Worm (Caenorhabditis elegans) whole organism, L4 larva: ENCODE data around the gene ctr-9.
A peak's percentile ranks its signal among the peaks of the same experiment; 100 is the strongest.

ENCODE experiments used
- D1046.2 ChIP-seq: fragments of 200-800 bp; sonication (Bioruptor generic); IDR thresholded peaks from 2 replicates; pipeline ENCODE4 v1.3.6; 2022; ENCODE audit warnings: missing genetic modification characterization, missing compliant biosample characterization
- F10B5.3 ChIP-seq: sonication (generic microtip); optimal IDR thresholded peaks from 2 replicates; lab custom pipeline; 2016; ENCODE audit warnings: mild to moderate bottlenecking, missing genetic modification characterization, missing compliant biosample characterization
- F37D6.2 ChIP-seq: sonication (generic microtip); optimal IDR thresholded peaks from 2 replicates; lab custom pipeline; 2016; ENCODE audit warnings: mild to moderate bottlenecking, missing genetic modification characterization, missing compliant biosample characterization
- F49E8.2 ChIP-seq: sonication (generic microtip); optimal IDR thresholded peaks from 2 replicates; lab custom pipeline; 2016; ENCODE audit warnings: missing compliant biosample characterization, mild to moderate bottlenecking, missing genetic modification characterization, borderline replicate concordance
- T26A8.4 ChIP-seq: fragments of 200-800 bp; sonication (Bioruptor generic); IDR thresholded peaks from 2 replicates; pipeline ENCODE4 v1.3.6; 2022; ENCODE audit warnings: missing genetic modification characterization, missing compliant biosample characterization
- Y105C5A.15 ChIP-seq: fragments of 200-800 bp; sonication (Bioruptor generic); IDR thresholded peaks from 2 replicates; pipeline ENCODE4 v1.3.6; 2022; ENCODE audit warnings: missing genetic modification characterization, missing compliant biosample characterization
- ZK337.2 ChIP-seq: fragments of 200-800 bp; sonication (Bioruptor generic); IDR thresholded peaks from 2 replicates; pipeline ENCODE4 v1.3.6; 2022; ENCODE audit warnings: missing genetic modification reagents, missing genetic modification characterization, missing compliant biosample characterization
- ZK546.5 ChIP-seq, 2 experiments: sonication (generic microtip); optimal IDR thresholded peaks; 2 replicates each; lab custom pipeline; 2017; ENCODE audit warnings: missing biosample characterization in 2 of 2, missing genetic modification characterization in 2 of 2
- ama-1 ChIP-seq: fragments of 150-350 bp; optimal IDR thresholded peaks from 2 replicates; lab custom pipeline; 2014; ENCODE audit warnings: inconsistent platforms, mixed read lengths
- arid-1 ChIP-seq: fragments of 200-800 bp; sonication (Bioruptor generic); conservative IDR thresholded peaks from 2 replicates; pipeline ENCODE4 v1.3.6; 2022; ENCODE audit warnings: missing genetic modification reagents, missing genetic modification characterization, missing compliant biosample characterization
- attf-4 ChIP-seq: sonication (generic microtip); optimal IDR thresholded peaks from 3 replicates; lab custom pipeline; 2017; ENCODE audit warnings: missing biosample characterization, missing genetic modification characterization
- ctbp-1 ChIP-seq: fragments of 200-800 bp; sonication (Bioruptor generic); IDR thresholded peaks from 2 replicates; pipeline ENCODE4 v1.3.6; 2022; ENCODE audit warnings: missing genetic modification reagents, missing genetic modification characterization, missing compliant biosample characterization
- dmd-9 ChIP-seq: fragments of 200-800 bp; sonication (Bioruptor generic); IDR thresholded peaks from 2 replicates; pipeline ENCODE4 v1.3.6; 2022; ENCODE audit warnings: missing genetic modification reagents, missing genetic modification characterization, missing compliant biosample characterization
- duxl-1 ChIP-seq: sonication (generic microtip); optimal IDR thresholded peaks from 2 replicates; lab custom pipeline; 2016; ENCODE audit warnings: mild to moderate bottlenecking, missing genetic modification characterization, moderate library complexity, missing compliant biosample characterization; ENCODE audit not compliant: poor library complexity
- dve-1 ChIP-seq: sonication (generic microtip); optimal IDR thresholded peaks from 2 replicates; lab custom pipeline; 2017; ENCODE audit warnings: antibody characterized with exemption, mild to moderate bottlenecking, missing genetic modification characterization, missing compliant biosample characterization; ENCODE audit not compliant: insufficient read depth
- egl-43 ChIP-seq: fragments of 200-800 bp; sonication (Bioruptor generic); IDR thresholded peaks from 2 replicates; pipeline ENCODE4 v1.3.6; 2022; ENCODE audit warnings: missing genetic modification reagents, missing genetic modification characterization, missing compliant biosample characterization
- fkh-10 ChIP-seq: fragments of 150-350 bp; optimal IDR thresholded peaks from 2 replicates; lab custom pipeline; 2014; ENCODE audit warnings: missing biosample characterization, missing genetic modification reagents, missing genetic modification characterization
- hif-1 ChIP-seq, 2 experiments: sonication (generic microtip); optimal IDR thresholded peaks; 2 replicates each; lab custom pipeline; 2016 to 2017; ENCODE audit warnings: missing compliant biosample characterization in 2 of 2, missing genetic modification characterization in 2 of 2, missing genetic modification reagents in 2 of 2, missing genotype in 2 of 2, mild to moderate bottlenecking in 1 of 2
- hlh-11 ChIP-seq: fragments of 200-800 bp; sonication (Bioruptor generic); optimal IDR thresholded peaks from 2 replicates; lab custom pipeline; 2018; ENCODE audit warnings: mild to moderate bottlenecking, missing genetic modification characterization, missing compliant biosample characterization
- hlh-30 ChIP-seq: sonication (generic microtip); optimal IDR thresholded peaks from 2 replicates; lab custom pipeline; 2017; ENCODE audit warnings: antibody characterized with exemption, mild to moderate bottlenecking, missing genetic modification characterization, missing compliant biosample characterization; ENCODE audit not compliant: insufficient read depth
- jun-1 ChIP-seq: fragments of 150-350 bp; optimal IDR thresholded peaks from 2 replicates; lab custom pipeline; 2014; ENCODE audit warnings: missing biosample characterization, missing genetic modification reagents, missing genetic modification characterization
- lim-7 ChIP-seq: fragments of 200-800 bp; sonication (Bioruptor generic); IDR thresholded peaks from 2 replicates; pipeline ENCODE4 v1.3.6; 2022; ENCODE audit warnings: missing genetic modification characterization, missing compliant biosample characterization
- lin-29 ChIP-seq: fragments of 200-800 bp; sonication (Bioruptor generic); IDR thresholded peaks from 2 replicates; pipeline ENCODE4 v1.3.6; 2022; ENCODE audit warnings: missing genetic modification reagents, missing genetic modification characterization, missing compliant biosample characterization
- lin-38 ChIP-seq: fragments of 200-800 bp; sonication (Bioruptor generic); IDR thresholded peaks from 2 replicates; pipeline ENCODE4 v1.3.6; 2022; ENCODE audit warnings: missing genetic modification reagents, missing genetic modification characterization, missing compliant biosample characterization
- lsy-2 ChIP-seq, 2 experiments: fragments of 150-350 bp in 1 of 2; sonication (generic microtip) in 1 of 2; optimal IDR thresholded peaks; 2 replicates each; lab custom pipeline; 2014 to 2017; ENCODE audit warnings: missing biosample characterization in 2 of 2, missing genetic modification characterization in 2 of 2
- mdl-1 ChIP-seq, 2 experiments: fragments of 150-350 bp in 1 of 2; sonication (generic microtip) in 1 of 2; optimal IDR thresholded peaks; 2 replicates each; lab custom pipeline; 2014 to 2017; ENCODE audit warnings: missing biosample characterization in 2 of 2, missing genetic modification characterization in 2 of 2
- mep-1 ChIP-seq: fragments of 150-350 bp; sonication (generic microtip); optimal IDR thresholded peaks from 3 replicates; lab custom pipeline; 2014; ENCODE audit warnings: missing biosample characterization, missing genetic modification characterization
- mes-2 ChIP-seq: sonication (generic microtip); optimal IDR thresholded peaks from 2 replicates; lab custom pipeline; 2016; ENCODE audit warnings: missing genotype, mild to moderate bottlenecking, missing genetic modification characterization, missing compliant biosample characterization; ENCODE audit not compliant: poor library complexity, severe bottlenecking
- nhr-111 ChIP-seq: fragments of 200-800 bp; sonication (Bioruptor generic); optimal IDR thresholded peaks from 2 replicates; lab custom pipeline; 2018; ENCODE audit warnings: mild to moderate bottlenecking, missing genetic modification characterization, missing compliant biosample characterization
- nhr-237 ChIP-seq: sonication (generic microtip); optimal IDR thresholded peaks from 2 replicates; lab custom pipeline; 2017; ENCODE audit warnings: missing biosample characterization, missing genetic modification characterization
- nhr-28 ChIP-seq: fragments of 150-350 bp; optimal IDR thresholded peaks from 2 replicates; lab custom pipeline; 2014; ENCODE audit warnings: missing biosample characterization, missing genetic modification characterization
- nhr-48 ChIP-seq: sonication (generic microtip); optimal IDR thresholded peaks from 2 replicates; lab custom pipeline; 2016; ENCODE audit warnings: mild to moderate bottlenecking, missing genetic modification characterization, missing compliant biosample characterization
- nhr-6 ChIP-seq: fragments of 150-350 bp; optimal IDR thresholded peaks from 2 replicates; lab custom pipeline; 2014; ENCODE audit warnings: missing biosample characterization, missing genetic modification characterization
- nhr-76 ChIP-seq: fragments of 150-350 bp; optimal IDR thresholded peaks from 2 replicates; lab custom pipeline; 2014; ENCODE audit warnings: missing biosample characterization, missing genetic modification characterization
- nhr-77 ChIP-seq: fragments of 150-350 bp; optimal IDR thresholded peaks from 2 replicates; lab custom pipeline; 2014; ENCODE audit warnings: missing biosample characterization, missing genetic modification characterization
- pha-4 ChIP-seq, 2 experiments: fragments of 150-350 bp in 1 of 2; fragments of 200-800 bp in 1 of 2; sonication (Bioruptor generic) in 1 of 2; IDR thresholded peaks in 1 of 2; optimal IDR thresholded peaks in 1 of 2; 2 replicates each; pipeline versions ENCODE4 v1.3.6 to Lab custom; 2014 to 2022; ENCODE audit warnings: missing genetic modification characterization in 2 of 2, missing genetic modification reagents in 2 of 2, missing biosample characterization in 1 of 2, missing compliant biosample characterization in 1 of 2
- pqm-1 ChIP-seq: sonication (generic microtip); optimal IDR thresholded peaks from 2 replicates; lab custom pipeline; 2017; ENCODE audit warnings: missing biosample characterization, missing genetic modification characterization
- rbr-2 ChIP-seq: sonication (generic microtip); optimal IDR thresholded peaks from 2 replicates; lab custom pipeline; 2016; ENCODE audit warnings: missing genotype, missing genetic modification characterization, missing compliant biosample characterization
- snpc-1.2 ChIP-seq: fragments of 200-800 bp; sonication (Bioruptor generic); IDR thresholded peaks from 2 replicates; pipeline ENCODE4 v1.3.6; 2022; ENCODE audit warnings: missing genetic modification reagents, missing genetic modification characterization, missing compliant biosample characterization
- snpc-4 ChIP-seq: fragments of 150-350 bp; optimal IDR thresholded peaks from 2 replicates; lab custom pipeline; 2014; ENCODE audit warnings: missing biosample characterization, missing genetic modification characterization
- spr-1 ChIP-seq: sonication (generic microtip); optimal IDR thresholded peaks from 2 replicates; lab custom pipeline; 2016; ENCODE audit warnings: mild to moderate bottlenecking, missing genetic modification characterization, missing compliant biosample characterization
- spr-3 ChIP-seq: fragments of 200-800 bp; sonication (Bioruptor generic); optimal IDR thresholded peaks from 2 replicates; lab custom pipeline; 2018; ENCODE audit warnings: mild to moderate bottlenecking, missing genetic modification characterization, missing compliant biosample characterization
- unc-62 ChIP-seq, 3 experiments: fragments of 150-350 bp in 1 of 3; sonication (generic microtip); optimal IDR thresholded peaks in 2 of 3; peaks in 1 of 3; 1 replicate in 1 of 3; 2 replicates in 2 of 3; lab custom pipeline; 2014 to 2017; ENCODE audit warnings: missing biosample characterization in 3 of 3, missing genetic modification characterization in 3 of 3, missing genetic modification reagents in 3 of 3, missing genotype in 1 of 3
- vab-7 ChIP-seq: fragments of 200-800 bp; sonication (Bioruptor generic); IDR thresholded peaks from 2 replicates; pipeline ENCODE4 v1.3.6; 2022; ENCODE audit warnings: missing genetic modification reagents, missing genetic modification characterization, missing compliant biosample characterization
- zag-1 ChIP-seq: fragments of 150-350 bp; optimal IDR thresholded peaks from 2 replicates; lab custom pipeline; 2014; ENCODE audit warnings: missing biosample characterization, missing genetic modification characterization
- zfp-2 ChIP-seq: sonication (generic microtip); optimal IDR thresholded peaks from 2 replicates; lab custom pipeline; 2016; ENCODE audit warnings: mild to moderate bottlenecking, missing genetic modification characterization, missing compliant biosample characterization
- zfp-3 ChIP-seq: fragments of 200-800 bp; sonication (Bioruptor generic); conservative IDR thresholded peaks from 2 replicates; pipeline ENCODE4 v1.3.6; 2022; ENCODE audit warnings: missing genetic modification reagents, missing genetic modification characterization, missing compliant biosample characterization
- ztf-7 ChIP-seq: fragments of 150-350 bp; optimal IDR thresholded peaks from 2 replicates; lab custom pipeline; 2014; ENCODE audit warnings: missing biosample characterization, missing genetic modification characterization

ctr-9 gene

ce11 chrIII:9521410-9522090 lies 30.4 kb downstream of the ctr-9 start, which contains the start of the genes clu-1 and prp-40 (continued):
- peak; percentile 87 for TF ChIP-seq hlh-11 (tag; lab: Kevin White, UChicago)
- TF ChIP-seq nhr-237 (tag; lab: Kevin White, UChicago), result no peak
- TF ChIP-seq ZK546.5 (tag; optimal IDR thresholded peaks at IDR 0.05; lab: Kevin White, UChicago), result peak in 1 of 2 experiments; percentile 23
- peak; percentile 67 for TF ChIP-seq T26A8.4
- peak; percentile 92 for TF ChIP-seq mep-1
- TF ChIP-seq hif-1 (tag; optimal IDR thresholded peaks at IDR 0.05; lab: Kevin White, UChicago), result peak; percentile 49 to 69
- TF ChIP-seq ama-1 (lab: Kevin White, UChicago), result peak; percentile 77
- TF ChIP-seq spr-1, result peak; percentile 62
- peak; percentile 51 for TF ChIP-seq F37D6.2 (tag; lab: Kevin White, UChicago)
- peak; percentile 90 for TF ChIP-seq dve-1
- TF ChIP-seq arid-1 (GFP tag; lab: Robert Waterston, UW), result peak; percentile 58; the same call in 1 of the 2 replicates
- peak; percentile 27 for TF ChIP-seq spr-3 (GFP tag; lab: Kevin White, UChicago)
- TF ChIP-seq F49E8.2, result peak; percentile 24
- TF ChIP-seq ctbp-1 (GFP tag; lab: Robert Waterston, UW), result peak; percentile 48; the same call in 1 of the 2 replicates
- peak in 1 of 2 experiments; percentile 99 for TF ChIP-seq unc-62 (GFP tag; optimal IDR thresholded peaks at IDR 0.05 in 1 of 2; lab: Kevin White, UChicago)
- no peak for TF ChIP-seq unc-62 (tag; optimal IDR thresholded peaks at IDR 0.05; lab: Kevin White, UChicago)
- peak; percentile 70 to 94 for TF ChIP-seq lsy-2 (tag; optimal IDR thresholded peaks at IDR 0.05; lab: Kevin White, UChicago)
- TF ChIP-seq attf-4 (tag; lab: Kevin White, UChicago), result no peak
- TF ChIP-seq nhr-6, result peak; percentile 91
- no peak for TF ChIP-seq lim-7 (GFP tag; lab: Robert Waterston, UW)
- TF ChIP-seq mdl-1 (tag; optimal IDR thresholded peaks at IDR 0.05; lab: Kevin White, UChicago), result peak in 1 of 2 experiments; percentile 37
- TF ChIP-seq ztf-7, result peak; percentile 86
- peak; percentile 76 for TF ChIP-seq fkh-10 (GFP tag; lab: Kevin White, UChicago)
- TF ChIP-seq dmd-9 (GFP tag; lab: Robert Waterston, UW), result no peak
- TF ChIP-seq nhr-48, result peak; percentile 40
- TF ChIP-seq rbr-2 (tag; lab: Kevin White, UChicago), result peak; percentile 91
- peak; percentile 64 for TF ChIP-seq nhr-28 (tag; lab: Kevin White, UChicago)
- no peak for TF ChIP-seq zfp-2 (tag; lab: Kevin White, UChicago)
- TF ChIP-seq nhr-77, result peak; percentile 78
- peak; percentile 76 for TF ChIP-seq hlh-30 (tag; lab: Kevin White, UChicago)
- TF ChIP-seq jun-1 (tag; lab: Kevin White, UChicago), result peak; percentile 45
- peak; percentile 72 for TF ChIP-seq duxl-1 (tag; lab: Kevin White, UChicago)
- peak; percentile 28; the same call in 1 of the 2 replicates for TF ChIP-seq egl-43 (GFP tag; lab: Robert Waterston, UW)
- TF ChIP-seq nhr-76 (tag; lab: Kevin White, UChicago), result no peak
- TF ChIP-seq zfp-3 (GFP tag; lab: Robert Waterston, UW), result peak; percentile 57; the same call in 1 of the 2 replicates
- 0 out of 2 replicates have a peak, but pooled peaks have one; percentile 14 for TF ChIP-seq snpc-1.2 (GFP tag; lab: Robert Waterston, UW)
- TF ChIP-seq pha-4 (GFP tag; IDR thresholded peaks at IDR 0.05; lab: Robert Waterston, UW), result peak; percentile 25; the same call in 1 of the 2 replicates
- TF ChIP-seq pha-4 (tag; optimal IDR thresholded peaks at IDR 0.05; lab: Kevin White, UChicago), result peak; percentile 78
- TF ChIP-seq nhr-111 (GFP tag; lab: Kevin White, UChicago), result no peak
- TF ChIP-seq lin-38, result peak; percentile 96
- TF ChIP-seq pqm-1 (tag; lab: Kevin White, UChicago), result no peak
- TF ChIP-seq ZK337.2 (GFP tag; lab: Robert Waterston, UW), result no peak
- TF ChIP-seq zag-1, result no peak
- TF ChIP-seq F10B5.3 (tag; lab: Kevin White, UChicago), result peak; percentile 36
- TF ChIP-seq D1046.2 (GFP tag; lab: Robert Waterston, UW), result no peak
- peak; percentile 43; the same call in 1 of the 2 replicates for TF ChIP-seq vab-7
- TF ChIP-seq Y105C5A.15 (GFP tag; lab: Robert Waterston, UW), result no peak
- peak; percentile 93 for TF ChIP-seq mes-2 (tag; lab: Kevin White, UChicago)
- TF ChIP-seq snpc-4 (tag; lab: Kevin White, UChicago), result peak; percentile 23
- TF ChIP-seq lin-29, result 0 out of 2 replicates have a peak, but pooled peaks have one; percentile 12
